Worm (Caenorhabditis elegans) whole organism, early embryonic: ENCODE results near the gene T06C12.11.

Experiments
- B0310.2 ChIP-seq: sonication (generic microtip); optimal IDR thresholded peaks from 2 replicates; lab custom pipeline; 2016; ENCODE audit warnings: mild to moderate bottlenecking, missing genetic modification characterization, missing compliant biosample characterization
- F13C5.2 ChIP-seq: sonication (generic microtip); optimal IDR thresholded peaks from 2 replicates; lab custom pipeline; 2017; ENCODE audit warnings: mild to moderate bottlenecking, missing genetic modification characterization, inconsistent platforms, missing compliant biosample characterization
- aly-1 ChIP-seq: sonication (generic microtip); optimal IDR thresholded peaks from 2 replicates; lab custom pipeline; 2016; ENCODE audit warnings: missing genetic modification characterization, missing compliant biosample characterization
- ama-1 ChIP-seq: fragments of 150-350 bp; optimal IDR thresholded peaks from 2 replicates; lab custom pipeline; 2014
- ceh-13 ChIP-seq: fragments of 200-800 bp; sonication (Bioruptor generic); optimal IDR thresholded peaks from 2 replicates; lab custom pipeline; 2018; ENCODE audit warnings: mild to moderate bottlenecking, missing genetic modification characterization, missing compliant biosample characterization
- ceh-36 ChIP-seq: sonication (generic microtip); optimal IDR thresholded peaks from 2 replicates; lab custom pipeline; 2016; ENCODE audit warnings: missing genetic modification characterization, inconsistent platforms, missing compliant biosample characterization
- ets-7 ChIP-seq: sonication (generic microtip); optimal IDR thresholded peaks from 2 replicates; lab custom pipeline; 2016; ENCODE audit warnings: missing genotype, missing genetic modification characterization, missing compliant biosample characterization
- flt-1 ChIP-seq: fragments of 200-800 bp; sonication (Bioruptor generic); IDR thresholded peaks from 2 replicates; pipeline ENCODE4 v1.3.6; 2022; ENCODE audit warnings: missing genetic modification characterization, missing compliant biosample characterization
- hmbx-1 ChIP-seq: sonication (generic microtip); optimal IDR thresholded peaks from 2 replicates; lab custom pipeline; 2016; ENCODE audit warnings: mild to moderate bottlenecking, missing genetic modification characterization, missing compliant biosample characterization
- hmg-4 ChIP-seq: fragments of 200-800 bp; sonication (Bioruptor generic); optimal IDR thresholded peaks from 2 replicates; lab custom pipeline; 2018; ENCODE audit warnings: mild to moderate bottlenecking, missing genetic modification characterization, missing compliant biosample characterization
- hnd-1 ChIP-seq: sonication (generic microtip); optimal IDR thresholded peaks from 2 replicates; lab custom pipeline; 2016; ENCODE audit warnings: missing genetic modification characterization, missing compliant biosample characterization
- pes-1 ChIP-seq: fragments of 200-800 bp; sonication (Bioruptor generic); IDR thresholded peaks from 2 replicates; pipeline ENCODE4 v1.3.6; 2022; ENCODE audit warnings: missing genetic modification reagents, missing genetic modification characterization, missing compliant biosample characterization
- scrt-1 ChIP-seq: fragments of 200-800 bp; sonication (Bioruptor generic); IDR thresholded peaks from 2 replicates; pipeline ENCODE4 v1.3.6; 2022; ENCODE audit warnings: missing genetic modification characterization, missing compliant biosample characterization
- tbx-11 ChIP-seq: fragments of 200-800 bp; sonication (Bioruptor generic); IDR thresholded peaks from 2 replicates; pipeline ENCODE4 v1.3.6; 2022; ENCODE audit warnings: missing genetic modification characterization, missing compliant biosample characterization

ce11 chrV:15924307-15924706 lies 31.5 kb downstream of the T06C12.11 start, which contains the start of gene nhr-108:
- TF ChIP-seq ets-7 (tag; lab: Kevin White, UChicago) = no peak
- no peak for TF ChIP-seq ama-1
- no peak for TF ChIP-seq flt-1
- TF ChIP-seq pes-1 (GFP tag; lab: Robert Waterston, UW) = no peak
- no peak for TF ChIP-seq hnd-1
- TF ChIP-seq B0310.2 (tag; lab: Kevin White, UChicago) = no peak
- TF ChIP-seq scrt-1 = no peak
- TF ChIP-seq tbx-11 (GFP tag; lab: Robert Waterston, UW) = no peak
- no peak for TF ChIP-seq F13C5.2
- TF ChIP-seq aly-1 (tag; lab: Kevin White, UChicago) = no peak
- no peak for TF ChIP-seq ceh-36
- no peak for TF ChIP-seq hmbx-1 (tag; lab: Kevin White, UChicago)
- no peak for TF ChIP-seq hmg-4 (GFP tag; lab: Kevin White, UChicago)
- TF ChIP-seq ceh-13 (GFP tag; lab: Kevin White, UChicago) = no peak
